Worm (Caenorhabditis elegans): ENCODE measurements around the gene pycr-1.
A peak's percentile ranks its signal among the peaks of the same experiment; 100 is the strongest.

The pycr-1 gene

ce11 chrX:12146453-12147085 lies at the start of gene pycr-1:
Gene pycr-1 (plus strand): TSS chrX:12146832.
- TF ChIP-seq K09A11.1 (tag; optimal IDR thresholded peaks at IDR 0.05; ENCODE audit: insufficient read depth) (no peak), elt-2 (tag; optimal IDR thresholded peaks at IDR 0.05) (peak; percentile 73)

- TF ChIP-seq K09A11.1 (tag; optimal IDR thresholded peaks at IDR 0.05; ENCODE audit: insufficient read depth) (no peak), ztf-16 (tag; optimal IDR thresholded peaks at IDR 0.05) (no peak), fkh-10 (GFP tag; optimal IDR thresholded peaks at IDR 0.05) (no peak), mec-3 (tag; optimal IDR thresholded peaks at IDR 0.05; ENCODE audit: borderline replicate concordance) (no peak), ceh-34 (tag; optimal IDR thresholded peaks at IDR 0.05) (no peak), fax-1 (tag; optimal IDR thresholded peaks at IDR 0.05) (no peak), ceh-31 (tag; optimal IDR thresholded peaks at IDR 0.05) (no peak), pros-1 (tag; optimal IDR thresholded peaks at IDR 0.05) (no peak), ceh-9 (tag; optimal IDR thresholded peaks at IDR 0.05) (no peak), pha-2 (tag; optimal IDR thresholded peaks at IDR 0.05) (no peak), zip-5 (tag; optimal IDR thresholded peaks at IDR 0.05) (no peak), tbx-7 (tag; optimal IDR thresholded peaks at IDR 0.05) (no peak), dve-1 (tag; optimal IDR thresholded peaks at IDR 0.05) (no peak), hlh-15 (tag; optimal IDR thresholded peaks at IDR 0.05) (no peak), pha-4 (tag; optimal IDR thresholded peaks at IDR 0.05) (no peak), ceh-30 (tag; optimal IDR thresholded peaks at IDR 0.05) (no peak), che-1 (tag; optimal IDR thresholded peaks at IDR 0.05) (no peak), ceh-18 (tag; optimal IDR thresholded peaks at IDR 0.05) (no peak)
Observed at ce11 chrX:12097995-12098394, 48.6 kb upstream of the pycr-1 start.

ce11 chrX:12103712-12104111 lies 42.9 kb upstream of the pycr-1 start, which contains the start of gene W03G11.3:
Gene W03G11.3 (minus strand): TSS chrX:12103812.
- TF ChIP-seq elt-2 (tag; optimal IDR thresholded peaks at IDR 0.05), result no peak
- TF ChIP-seq fkh-6 (tag; optimal IDR thresholded peaks at IDR 0.05), result no peak
- TF ChIP-seq tbx-7 (tag; optimal IDR thresholded peaks at IDR 0.05), result no peak

ce11 chrX:12104630-12105029 lies 42.0 kb upstream of the pycr-1 start, which contains the start of gene col-181:
Gene col-181 (plus strand): TSS chrX:12104930.
- TF ChIP-seq pat-9 (tag; optimal IDR thresholded peaks at IDR 0.05), result no peak
- TF ChIP-seq sox-4 (tag; optimal IDR thresholded peaks at IDR 0.05), result no peak
- no peak for TF ChIP-seq ahr-1 (tag; optimal IDR thresholded peaks at IDR 0.05)
- TF ChIP-seq nhr-11 (tag; optimal IDR thresholded peaks at IDR 0.05), result no peak
- TF ChIP-seq eyg-1 (tag; optimal IDR thresholded peaks at IDR 0.05), result no peak
- no peak for TF ChIP-seq ceh-22 (tag; optimal IDR thresholded peaks at IDR 0.05)
- TF ChIP-seq ceh-24 (tag; optimal IDR thresholded peaks at IDR 0.05), result no peak
- TF ChIP-seq C38D4.7 (GFP tag; optimal IDR thresholded peaks at IDR 0.05), result no peak
- no peak for TF ChIP-seq rnt-1 (tag; optimal IDR thresholded peaks at IDR 0.05)
- no peak for TF ChIP-seq elt-4 (tag; optimal IDR thresholded peaks at IDR 0.05)
- TF ChIP-seq hlh-13 (GFP tag; optimal IDR thresholded peaks at IDR 0.05), result no peak
- no peak for TF ChIP-seq T23F11.4 (GFP tag; optimal IDR thresholded peaks at IDR 0.05)
- no peak for TF ChIP-seq hlh-8 (tag; optimal IDR thresholded peaks at IDR 0.05)
- TF ChIP-seq ceh-34 (tag; optimal IDR thresholded peaks at IDR 0.05), result no peak
- TF ChIP-seq pha-2 (tag; optimal IDR thresholded peaks at IDR 0.05), result no peak

- TF ChIP-seq gmeb-2 (tag; optimal IDR thresholded peaks at IDR 0.05) (no peak), hlh-6 (tag; optimal IDR thresholded peaks at IDR 0.05) (no peak), lin-11 (tag; optimal IDR thresholded peaks at IDR 0.05) (no peak), ceh-31 (tag; optimal IDR thresholded peaks at IDR 0.05) (no peak), ceh-30 (tag; optimal IDR thresholded peaks at IDR 0.05) (no peak), F13H6.1 (tag; optimal IDR thresholded peaks at IDR 0.05) (no peak), ceh-14 (tag; optimal IDR thresholded peaks at IDR 0.05) (no peak), ceh-19 (GFP tag; optimal IDR thresholded peaks at IDR 0.05) (no peak), ref-2 (tag; optimal IDR thresholded peaks at IDR 0.05) (no peak), C38D4.7 (GFP tag; optimal IDR thresholded peaks at IDR 0.05) (no peak), ceh-18 (tag; optimal IDR thresholded peaks at IDR 0.05) (no peak), nhr-11 (tag; optimal IDR thresholded peaks at IDR 0.05) (no peak), ceh-6 (GFP tag; optimal IDR thresholded peaks at IDR 0.05) (no peak), pag-3 (tag; optimal IDR thresholded peaks at IDR 0.05; ENCODE audit: borderline replicate concordance) (no peak), hlh-30 (tag; optimal IDR thresholded peaks at IDR 0.05; ENCODE audit: insufficient read depth) (no peak), sox-2 (GFP tag; IDR thresholded peaks at IDR 0.05) (no peak), pat-9 (tag; optimal IDR thresholded peaks at IDR 0.05) (no peak), Y22D7AL.16 (tag; optimal IDR thresholded peaks at IDR 0.05) (no peak), pax-1 (tag; optimal IDR thresholded peaks at IDR 0.05) (no peak)
Observed at ce11 chrX:12105458-12105857, 41.2 kb upstream of the pycr-1 start.

Data from whole organism, late embryonic.